Worm (Caenorhabditis elegans) whole organism, mixed stage, embryonic: Measurements from ENCODE around the gene C12D8.13.

Experiments used
- M03D4.4 ChIP-seq: sonication (generic microtip); optimal IDR thresholded peaks from 2 replicates; lab custom pipeline; 2017; ENCODE audit warnings: mild to moderate bottlenecking, missing genetic modification characterization, missing compliant biosample characterization
- bed-3 ChIP-seq: fragments of 200-800 bp; sonication (Bioruptor generic); optimal IDR thresholded peaks from 3 replicates; lab custom pipeline; 2018; ENCODE audit warnings: mild to moderate bottlenecking, missing genetic modification characterization, moderate library complexity, missing compliant biosample characterization
- blmp-1 ChIP-seq: fragments of 150-350 bp; optimal IDR thresholded peaks from 2 replicates; lab custom pipeline; 2014; ENCODE audit warnings: missing biosample characterization, missing genetic modification characterization
- ceh-39 ChIP-seq: fragments of 150-350 bp; optimal IDR thresholded peaks from 2 replicates; lab custom pipeline; 2014; ENCODE audit warnings: missing biosample characterization, missing genetic modification characterization
- ceh-43 ChIP-seq: fragments of 200-800 bp; sonication (Bioruptor generic); optimal IDR thresholded peaks from 2 replicates; lab custom pipeline; 2018; ENCODE audit warnings: mild to moderate bottlenecking, missing genetic modification characterization, moderate library complexity, missing compliant biosample characterization
- ceh-83 ChIP-seq: fragments of 200-800 bp; sonication (Bioruptor generic); optimal IDR thresholded peaks from 2 replicates; lab custom pipeline; 2018; ENCODE audit warnings: mild to moderate bottlenecking, missing genetic modification characterization, missing compliant biosample characterization
- ces-1 ChIP-seq: fragments of 150-350 bp; optimal IDR thresholded peaks from 2 replicates; lab custom pipeline; 2014; ENCODE audit warnings: missing biosample characterization, missing genetic modification reagents, missing genetic modification characterization
- cnd-1 ChIP-seq: fragments of 200-800 bp; sonication (Bioruptor generic); optimal IDR thresholded peaks from 2 replicates; lab custom pipeline; 2018; ENCODE audit warnings: mild to moderate bottlenecking, missing genetic modification characterization, missing compliant biosample characterization
- drap-1 ChIP-seq: fragments of 200-800 bp; sonication (Bioruptor generic); optimal IDR thresholded peaks from 3 replicates; lab custom pipeline; 2018; ENCODE audit warnings: mild to moderate bottlenecking, missing genetic modification characterization, missing compliant biosample characterization
- elt-1 ChIP-seq: sonication (generic microtip); optimal IDR thresholded peaks from 2 replicates; lab custom pipeline; 2017; ENCODE audit warnings: missing genetic modification characterization, mild to moderate bottlenecking, missing compliant biosample characterization, antibody characterized with exemption, moderate library complexity, borderline replicate concordance; ENCODE audit not compliant: insufficient read depth
- elt-3 ChIP-seq: fragments of 150-350 bp; optimal IDR thresholded peaks from 2 replicates; lab custom pipeline; 2014; ENCODE audit warnings: missing biosample characterization, missing genetic modification characterization
- flh-1 ChIP-seq: fragments of 200-800 bp; sonication (Bioruptor generic); optimal IDR thresholded peaks from 2 replicates; lab custom pipeline; 2018; ENCODE audit warnings: mild to moderate bottlenecking, missing genetic modification characterization, moderate library complexity, missing compliant biosample characterization
- ham-2 ChIP-seq: fragments of 200-800 bp; sonication (Bioruptor generic); optimal IDR thresholded peaks from 2 replicates; lab custom pipeline; 2018; ENCODE audit warnings: mild to moderate bottlenecking, missing genetic modification characterization, missing compliant biosample characterization
- hlh-1 ChIP-seq: fragments of 150-350 bp; optimal IDR thresholded peaks from 2 replicates; lab custom pipeline; 2014; ENCODE audit warnings: missing biosample characterization, missing genetic modification reagents, missing genetic modification characterization
- lin-13 ChIP-seq: fragments of 150-350 bp; optimal IDR thresholded peaks from 2 replicates; lab custom pipeline; 2014; ENCODE audit warnings: missing biosample characterization, missing genetic modification characterization
- lin-32 ChIP-seq: fragments of 200-800 bp; sonication (Bioruptor generic); optimal IDR thresholded peaks from 2 replicates; lab custom pipeline; 2018; ENCODE audit warnings: mild to moderate bottlenecking, missing genetic modification characterization, missing compliant biosample characterization
- lsy-2 ChIP-seq: fragments of 150-350 bp; optimal IDR thresholded peaks from 2 replicates; lab custom pipeline; 2014; ENCODE audit warnings: missing biosample characterization, missing genetic modification characterization
- mab-5 ChIP-seq: fragments of 150-350 bp; optimal IDR thresholded peaks from 2 replicates; lab custom pipeline; 2014; ENCODE audit warnings: missing biosample characterization, missing genetic modification characterization
- nhr-12 ChIP-seq: fragments of 150-350 bp; optimal IDR thresholded peaks from 2 replicates; lab custom pipeline; 2014; ENCODE audit warnings: missing biosample characterization, missing genetic modification characterization
- nhr-2 ChIP-seq: fragments of 150-350 bp; optimal IDR thresholded peaks from 2 replicates; lab custom pipeline; 2014; ENCODE audit warnings: missing biosample characterization, missing genetic modification characterization
- nhr-237 ChIP-seq: fragments of 150-350 bp; optimal IDR thresholded peaks from 2 replicates; lab custom pipeline; 2014; ENCODE audit warnings: missing biosample characterization, missing genetic modification characterization
- nhr-28 ChIP-seq: fragments of 150-350 bp; optimal IDR thresholded peaks from 2 replicates; lab custom pipeline; 2014; ENCODE audit warnings: missing biosample characterization, missing genetic modification characterization
- nhr-76 ChIP-seq: sonication (generic microtip); optimal IDR thresholded peaks from 2 replicates; lab custom pipeline; 2017; ENCODE audit warnings: missing biosample characterization, missing genetic modification characterization
- pha-4 ChIP-seq: fragments of 150-350 bp; optimal IDR thresholded peaks from 2 replicates; lab custom pipeline; 2018; ENCODE audit warnings: missing biosample characterization, missing genetic modification reagents, missing genetic modification characterization
- sptf-1 ChIP-seq: sonication (generic microtip); optimal IDR thresholded peaks from 2 replicates; lab custom pipeline; 2017; ENCODE audit warnings: mild to moderate bottlenecking, missing genetic modification characterization, moderate library complexity, missing compliant biosample characterization
- tbx-8 ChIP-seq: fragments of 200-800 bp; sonication (Bioruptor generic); optimal IDR thresholded peaks from 2 replicates; lab custom pipeline; 2018; ENCODE audit warnings: mild to moderate bottlenecking, missing genetic modification characterization, moderate library complexity, missing compliant biosample characterization
- unc-62 ChIP-seq: fragments of 150-350 bp; optimal IDR thresholded peaks from 2 replicates; lab custom pipeline; 2014; ENCODE audit warnings: missing biosample characterization, missing genetic modification reagents, missing genetic modification characterization
- zip-8 ChIP-seq: fragments of 150-350 bp; optimal IDR thresholded peaks from 2 replicates; lab custom pipeline; 2014; ENCODE audit warnings: missing biosample characterization, missing genetic modification characterization
- ztf-11 ChIP-seq: fragments of 150-350 bp; optimal IDR thresholded peaks from 2 replicates; lab custom pipeline; 2014; ENCODE audit warnings: missing biosample characterization, missing genetic modification characterization

C12D8.13 gene

DNA sequence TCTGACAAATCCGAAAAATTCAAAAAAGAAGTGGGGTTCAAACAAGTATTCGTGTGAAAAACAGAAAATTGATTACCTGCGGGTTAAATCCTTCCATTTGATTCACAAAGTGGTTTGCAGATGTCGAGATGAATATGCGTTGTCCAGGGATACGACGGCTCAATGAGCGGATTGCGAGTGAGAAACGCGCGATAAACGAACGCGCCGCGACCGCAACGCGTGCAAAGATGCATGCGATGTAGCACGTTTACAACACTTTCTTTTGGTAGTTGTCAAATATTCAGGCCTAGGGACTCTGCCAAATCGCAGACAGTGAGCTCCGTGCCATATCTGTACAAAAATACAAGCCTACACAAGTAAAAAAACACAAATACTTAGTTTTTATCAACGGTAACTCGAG lies 18.2 kb upstream of the C12D8.13 start, which contains the start of gene fubl-1 (continued):
- TF ChIP-seq ceh-39: no peak
- TF ChIP-seq, all 35 proteins: peak for 6

- TF ChIP-seq ztf-11: no peak
- no peak for TF ChIP-seq mab-5
- TF ChIP-seq ceh-43 (GFP tag; lab: Kevin White, UChicago): no peak
- no peak for TF ChIP-seq nhr-76 (tag; lab: Kevin White, UChicago)
- TF ChIP-seq ceh-39: no peak
- TF ChIP-seq lin-13: no peak
- TF ChIP-seq unc-62 (GFP tag; lab: Kevin White, UChicago): no peak
- TF ChIP-seq nhr-2: no peak
- TF ChIP-seq ces-1 (GFP tag; lab: Kevin White, UChicago): no peak
- no peak for TF ChIP-seq M03D4.4 (tag; lab: Kevin White, UChicago)
- TF ChIP-seq hlh-1 (tag; lab: Kevin White, UChicago): no peak
- TF ChIP-seq ham-2 (GFP tag; lab: Kevin White, UChicago): no peak
- no peak for TF ChIP-seq flh-1 (GFP tag; lab: Kevin White, UChicago)
- TF ChIP-seq zip-8: no peak
These were observed 17.5 kb upstream of the C12D8.13 start for ce11 chrV:10237959-10238444.

DNA sequence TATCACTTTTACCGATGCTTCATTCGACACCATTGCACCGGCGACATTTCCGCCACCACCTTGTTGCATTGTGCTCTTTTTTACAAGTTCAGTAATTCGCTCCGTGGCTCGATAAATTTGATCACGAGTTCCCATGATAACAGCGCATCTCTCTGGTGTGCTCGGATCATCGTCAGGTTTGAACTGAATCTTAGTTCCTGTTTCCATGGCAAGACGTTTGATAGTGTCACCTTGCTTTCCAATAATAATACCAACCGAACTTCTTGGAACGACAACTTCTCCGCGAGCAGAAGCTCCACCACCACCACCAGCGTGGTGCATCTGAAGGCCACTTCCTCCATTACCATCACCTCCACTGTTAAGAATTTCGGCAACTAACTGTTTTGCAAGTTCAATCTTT lies 16.7 kb upstream of the C12D8.13 start:
- TF ChIP-seq nhr-237 (tag; lab: Kevin White, UChicago) (no peak), ces-1 (GFP tag; lab: Kevin White, UChicago) (no peak), M03D4.4 (tag; lab: Kevin White, UChicago) (no peak), elt-1 (tag; lab: Kevin White, UChicago) (no peak), mab-5 (no peak), ceh-39 (no peak), ham-2 (GFP tag; lab: Kevin White, UChicago) (no peak), lin-13 (no peak), nhr-12 (tag; lab: Kevin White, UChicago) (no peak)

DNA sequence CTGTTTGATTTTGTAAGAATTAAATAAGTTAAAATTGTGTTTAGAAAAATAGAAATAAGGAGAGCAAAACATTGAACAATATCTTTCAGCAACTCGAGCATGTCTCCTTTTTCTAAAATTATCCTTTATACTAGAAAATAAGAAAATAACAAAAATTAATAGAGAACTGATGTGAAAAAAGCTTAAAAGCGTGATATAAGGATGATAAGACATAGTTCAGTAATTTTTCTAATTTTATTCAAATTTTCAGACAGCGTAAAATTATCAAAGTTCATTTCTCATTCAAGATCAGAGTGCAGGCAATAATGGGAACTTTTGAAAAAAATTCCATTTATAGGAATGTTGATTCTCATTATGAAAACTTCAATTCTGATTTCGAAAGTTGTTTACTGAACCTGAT lies 12.8 kb upstream of the C12D8.13 start, which contains the start of gene str-182:
str-182 (minus strand) TSS at position 101 of the 400 bp plus-strand sequence.
- TF ChIP-seq cnd-1 (no peak), nhr-2 (no peak), elt-3 (no peak), drap-1 (no peak), pha-4 (no peak), bed-3 (GFP tag; lab: Kevin White, UChicago) (no peak), nhr-28 (no peak), zip-8 (no peak), ceh-83 (GFP tag; lab: Kevin White, UChicago) (no peak), M03D4.4 (tag; lab: Kevin White, UChicago) (no peak), unc-62 (GFP tag; lab: Kevin White, UChicago) (no peak), lsy-2 (tag; lab: Kevin White, UChicago) (no peak), hlh-1 (tag; lab: Kevin White, UChicago) (no peak), sptf-1 (tag; lab: Kevin White, UChicago) (no peak)

- TF ChIP-seq M03D4.4 (tag; lab: Kevin White, UChicago) (no peak), elt-3 (no peak), lsy-2 (tag; lab: Kevin White, UChicago) (no peak), unc-62 (GFP tag; lab: Kevin White, UChicago) (no peak), tbx-8 (GFP tag; lab: Kevin White, UChicago) (no peak), ces-1 (GFP tag; lab: Kevin White, UChicago) (no peak), nhr-28 (no peak), zip-8 (no peak), pha-4 (no peak), lin-32 (GFP tag; lab: Kevin White, UChicago) (no peak), flh-1 (GFP tag; lab: Kevin White, UChicago) (no peak), blmp-1 (tag; lab: Kevin White, UChicago) (no peak), ceh-83 (GFP tag; lab: Kevin White, UChicago) (no peak), ceh-43 (GFP tag; lab: Kevin White, UChicago) (no peak)
These were observed 10.4 kb upstream of the C12D8.13 start, which contains the start of gene fipr-6 for ce11 chrV:10230932-10231331. TSS of gene fipr-6 (plus strand) at chrV:10231232.
